Worm (Caenorhabditis elegans) whole organism, L3 larva: Measurements from ENCODE around the gene mip-2.

Experiments used
- R02D3.7 ChIP-seq: fragments of 150-350 bp; optimal IDR thresholded peaks from 2 replicates; lab custom pipeline; 2014; ENCODE audit warnings: missing biosample characterization, missing genetic modification characterization
- ama-1 ChIP-seq: fragments of 150-350 bp; optimal IDR thresholded peaks from 2 replicates; lab custom pipeline; 2018
- ceh-16 ChIP-seq: sonication (generic microtip); optimal IDR thresholded peaks from 2 replicates; lab custom pipeline; 2017; ENCODE audit warnings: missing biosample characterization, missing genetic modification characterization
- ceh-82 ChIP-seq: fragments of 150-350 bp; optimal IDR thresholded peaks from 2 replicates; lab custom pipeline; 2014; ENCODE audit warnings: missing biosample characterization, missing genetic modification characterization
- egl-27 ChIP-seq: sonication (generic microtip); optimal IDR thresholded peaks from 4 replicates; lab custom pipeline; 2017; ENCODE audit warnings: missing biosample characterization, missing genetic modification reagents, missing genetic modification characterization
- fkh-10 ChIP-seq: sonication (generic microtip); optimal IDR thresholded peaks from 2 replicates; lab custom pipeline; 2017; ENCODE audit warnings: missing biosample characterization, missing genetic modification reagents, missing genetic modification characterization
- jun-1 ChIP-seq: fragments of 150-350 bp; optimal IDR thresholded peaks from 2 replicates; lab custom pipeline; 2014; ENCODE audit warnings: missing biosample characterization, missing genetic modification reagents, missing genetic modification characterization
- mdl-1 ChIP-seq: fragments of 150-350 bp; optimal IDR thresholded peaks from 2 replicates; lab custom pipeline; 2014; ENCODE audit warnings: missing biosample characterization, missing genetic modification characterization
- nfya-1 ChIP-seq: sonication (generic microtip); optimal IDR thresholded peaks from 2 replicates; lab custom pipeline; 2017; ENCODE audit warnings: missing genetic modification characterization, mild to moderate bottlenecking, missing compliant biosample characterization, antibody characterized with exemption, moderate library complexity; ENCODE audit not compliant: insufficient read depth
- nhr-237 ChIP-seq: fragments of 150-350 bp; optimal IDR thresholded peaks from 2 replicates; lab custom pipeline; 2014; ENCODE audit warnings: missing biosample characterization, missing genetic modification characterization
- nhr-77 ChIP-seq: fragments of 150-350 bp; optimal IDR thresholded peaks from 2 replicates; lab custom pipeline; 2014; ENCODE audit warnings: missing biosample characterization, missing genetic modification characterization
- pqm-1 ChIP-seq: fragments of 150-350 bp; optimal IDR thresholded peaks from 2 replicates; lab custom pipeline; 2017; ENCODE audit warnings: missing biosample characterization, missing genetic modification characterization, inconsistent platforms
- ztf-11 ChIP-seq: fragments of 150-350 bp; optimal IDR thresholded peaks from 2 replicates; lab custom pipeline; 2014; ENCODE audit warnings: missing biosample characterization, missing genetic modification characterization

DNA sequence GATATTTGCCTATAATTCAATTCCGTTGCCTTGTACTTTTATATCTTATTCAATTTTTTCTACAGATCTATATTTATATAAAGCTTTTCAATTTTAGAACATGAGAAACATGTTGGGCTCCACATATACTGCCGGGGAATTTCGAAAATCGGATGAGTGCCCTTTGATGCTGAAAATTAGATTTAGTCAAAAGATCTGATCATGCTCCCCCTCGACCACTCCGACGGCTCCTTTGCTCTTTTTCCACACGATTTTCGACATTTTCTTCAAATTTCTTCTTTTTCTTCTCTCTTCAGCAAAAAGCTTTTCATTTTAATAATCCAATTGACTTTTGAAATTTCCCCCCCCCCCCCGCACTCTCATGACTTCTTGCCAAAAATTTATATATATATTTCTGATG lies 9.7 kb upstream of the mip-2 start:
- TF ChIP-seq R02D3.7 (no peak), ama-1 (lab: Kevin White, UChicago) (no peak), nhr-237 (tag; lab: Kevin White, UChicago) (no peak), ceh-16 (tag; lab: Kevin White, UChicago) (no peak), ztf-11 (tag; lab: Kevin White, UChicago) (no peak), egl-27 (tag; lab: Kevin White, UChicago) (no peak), nfya-1 (tag; lab: Kevin White, UChicago) (no peak), fkh-10 (GFP tag; lab: Kevin White, UChicago) (peak; percentile 58), mdl-1 (no peak), ceh-82 (tag; lab: Kevin White, UChicago) (no peak), pqm-1 (tag; lab: Kevin White, UChicago) (no peak), jun-1 (tag; lab: Kevin White, UChicago) (no peak), nhr-77 (tag; lab: Kevin White, UChicago) (no peak)
